Worm (Caenorhabditis elegans): ENCODE results near the gene nlp-47.
"Not testable (repeated sequence)": the region's sequence is repeated elsewhere in the genome, so short reads cannot be mapped to it uniquely, and the experiment has no call there.

- TF ChIP-seq ama-1 (optimal IDR thresholded peaks at IDR 0.05); hnd-1 (tag; optimal IDR thresholded peaks at IDR 0.05); tbx-37 (GFP tag; conservative IDR thresholded peaks at IDR 0.05); tbx-11 (GFP tag; IDR thresholded peaks at IDR 0.05): not testable (repeated sequence)
Observed at ce11 chrIV:5316223-5316622, 25.6 kb downstream of the nlp-47 start, which contains the start of gene msp-65.
